Worm (Caenorhabditis elegans): ENCODE data around the gene nspb-12.

Gene nspb-12

DNA sequence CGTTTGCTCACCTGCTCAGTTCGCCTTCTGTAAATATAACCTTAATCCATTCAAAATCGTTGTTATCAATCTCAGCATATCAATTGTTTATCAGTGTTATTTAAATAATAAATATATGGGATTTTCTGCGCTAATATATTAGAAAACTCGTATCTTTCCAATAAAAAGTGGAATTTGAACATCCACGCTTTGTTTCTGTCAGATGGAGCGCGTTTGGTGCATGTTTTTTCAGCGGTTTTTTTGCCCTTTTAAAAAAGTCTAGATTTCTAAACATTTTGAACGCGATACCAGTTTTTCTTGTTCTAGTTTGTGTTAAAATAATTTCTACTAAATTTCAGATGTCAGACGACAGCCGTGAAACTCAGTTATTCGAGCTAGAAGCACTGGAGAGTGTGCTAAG lies 18.3 kb upstream of the nspb-12 start, which contains the start of gene F56D2.2:
Gene F56D2.2, plus strand, starts transcription at position 339 of the 400 bp plus-strand sequence.
- TF ChIP-seq nhr-129 (tag; optimal IDR thresholded peaks at IDR 0.05) (peak; percentile 4), unc-55 (GFP tag; optimal IDR thresholded peaks at IDR 0.05) (peak; percentile 60), ceh-16 (tag; optimal IDR thresholded peaks at IDR 0.05) (no peak), lsy-2 (tag; optimal IDR thresholded peaks at IDR 0.05) (peak in 1 of 2 experiments; percentile 35), gmeb-1 (tag; optimal IDR thresholded peaks at IDR 0.05) (peak; percentile 74), sma-3 (GFP tag; optimal IDR thresholded peaks at IDR 0.05) (no peak), sma-9 (GFP tag; optimal IDR thresholded peaks at IDR 0.05) (no peak), sma-9 (tag; optimal IDR thresholded peaks at IDR 0.05) (no peak)

DNA sequence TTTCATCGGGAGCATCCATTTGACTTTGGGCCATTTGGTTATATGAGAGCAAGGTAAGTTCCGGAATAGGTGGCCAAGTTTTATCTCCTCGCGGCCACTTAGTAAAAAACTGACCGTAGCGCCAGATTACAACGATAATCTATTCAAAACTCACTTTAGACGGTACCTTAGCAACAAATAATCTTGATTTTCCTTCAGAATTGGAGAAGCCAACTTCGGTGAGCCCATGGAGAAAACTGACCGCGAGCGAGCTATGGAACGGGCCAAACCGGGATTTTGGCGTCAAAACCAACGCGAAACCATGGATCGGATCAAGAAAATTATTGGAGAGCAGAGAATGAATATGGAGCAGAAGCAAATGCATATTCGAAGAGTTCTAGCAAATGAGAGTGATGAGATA lies 17.1 kb upstream of the nspb-12 start:
- no peak for TF ChIP-seq lsy-2 (tag; optimal IDR thresholded peaks at IDR 0.05)
- no peak for TF ChIP-seq fos-1 (tag; optimal IDR thresholded peaks at IDR 0.05)
- TF ChIP-seq ceh-16 (tag; optimal IDR thresholded peaks at IDR 0.05) = no peak
- TF ChIP-seq sma-3 (GFP tag; optimal IDR thresholded peaks at IDR 0.05) = no peak
- TF ChIP-seq alr-1 (tag; optimal IDR thresholded peaks at IDR 0.05) = no peak
- TF ChIP-seq skn-1 (tag; optimal IDR thresholded peaks at IDR 0.05) = no peak
- no peak for TF ChIP-seq nhr-23 (tag; optimal IDR thresholded peaks at IDR 0.05)
- TF ChIP-seq F13H6.1 (tag; optimal IDR thresholded peaks at IDR 0.05) = no peak
- TF ChIP-seq nhr-21 (tag; optimal IDR thresholded peaks at IDR 0.05) = no peak
- TF ChIP-seq mab-5 (tag; optimal IDR thresholded peaks at IDR 0.05) = no peak
- TF ChIP-seq nhr-12 (tag; optimal IDR thresholded peaks at IDR 0.05) = no peak
- no peak for TF ChIP-seq mbf-1 (tag; optimal IDR thresholded peaks at IDR 0.05)
- no peak for TF ChIP-seq unc-39 (tag; optimal IDR thresholded peaks at IDR 0.05)
- no peak for TF ChIP-seq gmeb-1 (tag; optimal IDR thresholded peaks at IDR 0.05)
- no peak for TF ChIP-seq lin-11 (tag; optimal IDR thresholded peaks at IDR 0.05)

DNA sequence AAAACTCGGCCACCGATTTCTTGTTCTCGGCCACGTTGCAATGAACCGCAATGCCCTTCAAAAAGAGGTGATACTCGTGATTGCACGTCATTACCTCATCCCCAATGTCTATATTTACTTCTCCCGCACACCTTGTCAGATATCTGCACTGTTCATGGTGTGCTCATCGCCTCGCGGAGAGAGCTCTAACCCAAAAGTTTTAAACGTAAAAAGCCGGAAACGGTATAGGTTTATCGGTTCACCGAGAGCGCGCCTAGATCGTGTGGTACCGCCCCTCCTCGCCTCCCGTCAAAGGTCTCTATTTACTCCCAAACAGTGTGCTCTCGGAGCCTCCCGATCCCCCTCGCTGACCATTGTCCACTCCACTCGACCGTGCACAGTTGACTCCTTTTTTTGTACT lies 16.1 kb upstream of the nspb-12 start, which contains the start of gene F56D2.3:
Gene F56D2.3, plus strand, starts transcription at position 301 of the 400 bp plus-strand sequence.
- no peak for TF ChIP-seq ceh-16 (tag; optimal IDR thresholded peaks at IDR 0.05)
- TF ChIP-seq nhr-10 (tag; optimal IDR thresholded peaks at IDR 0.05) = no peak
- no peak for TF ChIP-seq F13H6.1 (tag; optimal IDR thresholded peaks at IDR 0.05)
- TF ChIP-seq sma-3 (GFP tag; optimal IDR thresholded peaks at IDR 0.05) = no peak
- TF ChIP-seq ZK546.5 (tag; optimal IDR thresholded peaks at IDR 0.05) = no peak

DNA sequence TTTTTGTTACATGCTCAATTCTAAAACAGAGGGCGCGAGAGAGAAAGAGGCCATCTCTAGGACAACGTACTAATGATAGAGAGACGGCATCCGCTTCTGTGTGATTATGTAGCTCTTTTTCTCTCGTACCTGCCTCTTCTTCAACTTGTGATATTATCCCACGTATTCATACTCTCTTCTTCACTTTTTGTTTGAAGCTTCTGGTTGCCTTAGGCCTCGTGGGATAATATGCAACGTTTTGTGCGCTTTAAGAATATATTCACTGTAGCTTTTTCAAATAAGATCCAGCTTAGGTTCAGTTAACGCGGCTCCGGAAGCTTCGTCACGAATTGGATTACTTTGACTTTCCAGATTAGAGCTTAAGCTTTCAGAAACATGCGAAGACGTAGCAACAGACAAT lies 14.2 kb upstream of the nspb-12 start, which contains the start of the genes F56D2.8 and uev-2:
Gene F56D2.8, minus strand, starts transcription at position 101 of the 400 bp plus-strand sequence.
Gene uev-2, plus strand, starts transcription at position 360 of the 400 bp plus-strand sequence.
- TF ChIP-seq mdl-1 (tag; optimal IDR thresholded peaks at IDR 0.05) (no peak), ZK546.5 (tag; optimal IDR thresholded peaks at IDR 0.05) (no peak), F13H6.1 (tag; optimal IDR thresholded peaks at IDR 0.05) (no peak), alr-1 (tag; optimal IDR thresholded peaks at IDR 0.05) (no peak), aly-2 (tag; optimal IDR thresholded peaks at IDR 0.05) (no peak), unc-62 (GFP tag; optimal IDR thresholded peaks at IDR 0.05) (no peak), nhr-237 (tag; optimal IDR thresholded peaks at IDR 0.05) (no peak), nhr-6 (tag; optimal IDR thresholded peaks at IDR 0.05) (no peak), gmeb-1 (tag; optimal IDR thresholded peaks at IDR 0.05) (no peak), nhr-21 (tag; optimal IDR thresholded peaks at IDR 0.05) (no peak), peb-1 (tag; optimal IDR thresholded peaks at IDR 0.05) (no peak), mab-5 (tag; optimal IDR thresholded peaks at IDR 0.05) (no peak), sma-3 (GFP tag; optimal IDR thresholded peaks at IDR 0.05) (no peak), nhr-12 (tag; optimal IDR thresholded peaks at IDR 0.05) (no peak)

DNA sequence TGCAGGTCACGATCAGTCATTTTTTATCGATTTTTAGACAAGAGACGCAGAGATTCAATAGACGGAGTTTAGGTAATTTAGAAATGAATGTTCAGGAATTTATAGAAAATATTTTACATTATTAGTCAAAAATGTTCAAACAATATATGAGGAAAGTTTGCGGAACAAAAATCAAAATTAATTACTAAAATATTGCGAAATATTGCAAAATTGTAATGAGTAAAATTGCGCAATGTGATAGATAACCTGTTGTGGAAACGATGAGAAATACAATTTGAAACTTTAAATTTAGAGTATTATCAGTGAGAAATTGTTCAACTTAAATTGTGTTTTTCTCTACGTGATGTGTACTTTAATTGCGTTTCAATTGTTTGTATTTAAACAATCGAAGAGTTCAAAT lies 12.5 kb upstream of the nspb-12 start, which contains the start of gene F56D2.5:
Gene F56D2.5, minus strand, starts transcription at position 371 of the 400 bp plus-strand sequence.
- no peak for TF ChIP-seq nhr-25 (tag; optimal IDR thresholded peaks at IDR 0.05)
- peak; percentile 8 for TF ChIP-seq fos-1 (tag; optimal IDR thresholded peaks at IDR 0.05)
- TF ChIP-seq ZK546.5 (tag; optimal IDR thresholded peaks at IDR 0.05) = no peak
- no peak for TF ChIP-seq lin-39 (tag; optimal IDR thresholded peaks at IDR 0.05)
- TF ChIP-seq nhr-129 (tag; optimal IDR thresholded peaks at IDR 0.05) = peak; percentile 98
- TF ChIP-seq blmp-1 (tag; optimal IDR thresholded peaks at IDR 0.05; ENCODE audit: insufficient read depth) = no peak
- no peak for TF ChIP-seq ceh-82 (tag; optimal IDR thresholded peaks at IDR 0.05)
- no peak for TF ChIP-seq nhr-11 (tag; optimal IDR thresholded peaks at IDR 0.05)
- no peak for TF ChIP-seq R02D3.7 (tag; optimal IDR thresholded peaks at IDR 0.05)
- TF ChIP-seq unc-55 (GFP tag; optimal IDR thresholded peaks at IDR 0.05) = no peak

All from whole organism, L2 larva.